Worm (Caenorhabditis elegans): ENCODE results near the gene Y38F1A.4.

- TF ChIP-seq pqm-1 (tag; optimal IDR thresholded peaks at IDR 0.05), result no peak
- TF ChIP-seq F44E2.7 (GFP tag; IDR thresholded peaks at IDR 0.05), result no peak
Observed at ce11 chrII:12987799-12988198, 18.3 kb upstream of the Y38F1A.4 start.

All from whole organism, L4 larva.